Worm (Caenorhabditis elegans) whole organism, midembryonic: ENCODE data around the gene T24B8.3.

ENCODE experiments used
- cog-1 ChIP-seq: sonication (generic microtip); optimal IDR thresholded peaks from 2 replicates; lab custom pipeline; 2016; ENCODE audit warnings: missing genetic modification characterization, missing compliant biosample characterization
- flt-1 ChIP-seq: fragments of 200-800 bp; sonication (Bioruptor generic); IDR thresholded peaks from 2 replicates; pipeline ENCODE4 v1.3.6; 2022; ENCODE audit warnings: missing genetic modification characterization, missing compliant biosample characterization
- ref-1 ChIP-seq: fragments of 200-800 bp; sonication (Bioruptor generic); conservative IDR thresholded peaks from 2 replicates; pipeline ENCODE4 v1.3.6; 2022; ENCODE audit warnings: missing genetic modification reagents, missing genetic modification characterization, missing compliant biosample characterization
- tab-1 ChIP-seq: fragments of 200-800 bp; sonication (Bioruptor generic); IDR thresholded peaks from 2 replicates; pipeline ENCODE4 v1.3.6; 2022; ENCODE audit warnings: missing genetic modification characterization, missing compliant biosample characterization
- ztf-29 ChIP-seq: fragments of 200-800 bp; sonication (Bioruptor generic); IDR thresholded peaks from 2 replicates; pipeline ENCODE4 v1.3.6; 2022; ENCODE audit warnings: missing genetic modification reagents, missing genetic modification characterization, missing compliant biosample characterization

- TF ChIP-seq ztf-29 (GFP tag; lab: Robert Waterston, UW) (no peak), flt-1 (GFP tag; lab: Robert Waterston, UW) (no peak), ref-1 (no peak), cog-1 (tag; lab: Kevin White, UChicago) (no peak), tab-1 (no peak)
Observed at ce11 chrII:9028096-9028495, 32.8 kb downstream of the T24B8.3 start.
